Fruit fly (Drosophila melanogaster): ENCODE data around the gene CG6310.

Gene CG6310

dm6 chr3L:11109454-11109853 lies 39.8 kb upstream of the CG6310 start, which contains the start of the genes CG34012 and emei:
Gene CG34012 (minus strand): TSS chr3L:11109505.
Gene emei (plus strand): TSS chr3L:11109690.
- TF ChIP-seq cic (GFP tag; optimal IDR thresholded peaks at IDR 0.05) = no peak
- TF ChIP-seq Clk (GFP tag; optimal IDR thresholded peaks at IDR 0.05) = no peak
- no peak for TF ChIP-seq CG5204 (GFP tag; optimal IDR thresholded peaks at IDR 0.05)
- TF ChIP-seq ovo (GFP tag; optimal IDR thresholded peaks at IDR 0.05) = no peak
- no peak for TF ChIP-seq kay (GFP tag; ENCODE audit: borderline replicate concordance)
- no peak for TF ChIP-seq CG11617 (GFP tag; optimal IDR thresholded peaks at IDR 0.05)

- no peak for TF ChIP-seq toe (GFP tag; optimal IDR thresholded peaks at IDR 0.05)
- no peak for TF ChIP-seq CG11617 (GFP tag; optimal IDR thresholded peaks at IDR 0.05)
- no peak for TF ChIP-seq CG7101 (tag; optimal IDR thresholded peaks at IDR 0.05)
Measured at dm6 chr3L:11107935-11108334, 38.3 kb upstream of the CG6310 start, which contains the start of gene CG12522. Gene CG12522 (plus strand): TSS chr3L:11108235.

dm6 chr3L:11107432-11107831 lies 37.8 kb upstream of the CG6310 start, which contains the start of gene CG32073:
Gene CG32073 (minus strand): TSS chr3L:11107582.
- TF ChIP-seq CG1620 (GFP tag; optimal IDR thresholded peaks at IDR 0.05) (no peak), cnc (optimal IDR thresholded peaks at IDR 0.05) (no peak), bab1 (GFP tag; optimal IDR thresholded peaks at IDR 0.05) (no peak), pad (GFP tag; optimal IDR thresholded peaks at IDR 0.05) (no peak), toe (GFP tag; optimal IDR thresholded peaks at IDR 0.05) (no peak), CG7101 (tag; optimal IDR thresholded peaks at IDR 0.05) (no peak), CG5204 (GFP tag; optimal IDR thresholded peaks at IDR 0.05) (no peak)

- TF ChIP-seq CG11617 (GFP tag; optimal IDR thresholded peaks at IDR 0.05) (no peak), toe (GFP tag; optimal IDR thresholded peaks at IDR 0.05) (no peak), CG12768 (GFP tag; optimal IDR thresholded peaks at IDR 0.05) (no peak), ovo (GFP tag; optimal IDR thresholded peaks at IDR 0.05) (no peak), Mnt (GFP tag; optimal IDR thresholded peaks at IDR 0.05) (no peak), cic (GFP tag; optimal IDR thresholded peaks at IDR 0.05) (no peak), kay (GFP tag; ENCODE audit: borderline replicate concordance) (no peak), tj (GFP tag; optimal IDR thresholded peaks at IDR 0.05) (no peak), CG14711 (tag; optimal IDR thresholded peaks at IDR 0.05) (no peak), CG7101 (tag; optimal IDR thresholded peaks at IDR 0.05) (no peak), CG33017 (tag; optimal IDR thresholded peaks at IDR 0.05) (no peak)
Measured at dm6 chr3L:11103773-11104172, 34.1 kb upstream of the CG6310 start, which contains the start of gene CG32071. Gene CG32071 (minus strand): TSS chr3L:11103873.

dm6 chr3L:11102930-11103329 lies 33.3 kb upstream of the CG6310 start, which contains the start of gene Elo68alpha:
Gene Elo68alpha (minus strand): TSS chr3L:11103030.
- no peak for TF ChIP-seq Crg-1 (GFP tag; optimal IDR thresholded peaks at IDR 0.05)
- no peak for TF ChIP-seq Mnt (GFP tag; optimal IDR thresholded peaks at IDR 0.05)
- no peak for TF ChIP-seq bab1 (GFP tag; optimal IDR thresholded peaks at IDR 0.05)
- no peak for TF ChIP-seq CG11617 (GFP tag; optimal IDR thresholded peaks at IDR 0.05)
- no peak for TF ChIP-seq CG33017 (tag; optimal IDR thresholded peaks at IDR 0.05)
- no peak for TF ChIP-seq CG12768 (GFP tag; optimal IDR thresholded peaks at IDR 0.05)

dm6 chr3L:11101598-11101997 lies 31.9 kb upstream of the CG6310 start, which contains the start of gene Elo68beta:
Gene Elo68beta (minus strand): TSS chr3L:11101698.
- TF ChIP-seq toe (GFP tag; optimal IDR thresholded peaks at IDR 0.05) (no peak), kay (GFP tag; ENCODE audit: borderline replicate concordance) (peak; percentile 19), CG7101 (tag; optimal IDR thresholded peaks at IDR 0.05) (no peak)

- TF ChIP-seq CG5204 (GFP tag; optimal IDR thresholded peaks at IDR 0.05) (peak; percentile 96), pad (GFP tag; optimal IDR thresholded peaks at IDR 0.05) (peak; percentile 89), tj (GFP tag; optimal IDR thresholded peaks at IDR 0.05) (peak; percentile 80), CG7045 (GFP tag; optimal IDR thresholded peaks at IDR 0.05) (peak; percentile 93), CG11617 (GFP tag; optimal IDR thresholded peaks at IDR 0.05) (peak; percentile 97), bab1 (GFP tag; optimal IDR thresholded peaks at IDR 0.05) (peak; percentile 95), cnc (optimal IDR thresholded peaks at IDR 0.05) (no peak), Hr96 (GFP tag; optimal IDR thresholded peaks at IDR 0.05) (peak; percentile 92), CG7101 (tag; optimal IDR thresholded peaks at IDR 0.05) (peak; percentile 92), Mnt (GFP tag; optimal IDR thresholded peaks at IDR 0.05) (peak; percentile 89), CG12768 (GFP tag; optimal IDR thresholded peaks at IDR 0.05) (peak; percentile 96), kay (GFP tag; ENCODE audit: borderline replicate concordance) (peak; percentile 97), Clk (GFP tag; optimal IDR thresholded peaks at IDR 0.05) (peak; percentile 85), CG14711 (tag; optimal IDR thresholded peaks at IDR 0.05) (peak; percentile 88), cic (GFP tag; optimal IDR thresholded peaks at IDR 0.05) (peak; percentile 71), ovo (GFP tag; optimal IDR thresholded peaks at IDR 0.05) (peak; percentile 84), CG33017 (tag; optimal IDR thresholded peaks at IDR 0.05) (peak; percentile 86), Crg-1 (GFP tag; optimal IDR thresholded peaks at IDR 0.05) (peak; percentile 98), toe (GFP tag; optimal IDR thresholded peaks at IDR 0.05) (peak; percentile 96), CG1620 (GFP tag; optimal IDR thresholded peaks at IDR 0.05) (peak; percentile 96)
Measured at dm6 chr3L:11097982-11098663, 28.5 kb upstream of the CG6310 start, which contains the start of the genes Irbp18 and APP-BP1. Gene Irbp18 (minus strand): TSS chr3L:11098186. Gene APP-BP1 (plus strand): TSS chr3L:11098412.
